Worm (Caenorhabditis elegans) whole organism, young adult: Measurements from ENCODE around the gene F21C10.1.

Experiments
- B0261.1 ChIP-seq: sonication (generic microtip); optimal IDR thresholded peaks from 2 replicates; lab custom pipeline; 2016; ENCODE audit warnings: mild to moderate bottlenecking, missing genetic modification characterization, moderate library complexity, missing compliant biosample characterization
- B0336.3 ChIP-seq: fragments of 200-800 bp; sonication (Bioruptor generic); IDR thresholded peaks from 2 replicates; pipeline ENCODE4 v1.3.6; 2022; ENCODE audit warnings: missing genetic modification characterization, missing compliant biosample characterization
- F33H1.4 ChIP-seq: fragments of 200-800 bp; sonication (Bioruptor generic); IDR thresholded peaks from 2 replicates; pipeline ENCODE4 v1.3.6; 2022; ENCODE audit warnings: missing genetic modification reagents, missing genetic modification characterization, missing compliant biosample characterization
- F49E8.2 ChIP-seq: sonication (generic microtip); optimal IDR thresholded peaks from 3 replicates; lab custom pipeline; 2017; ENCODE audit warnings: missing genetic modification characterization, mild to moderate bottlenecking, missing compliant biosample characterization, antibody characterized with exemption, moderate library complexity; ENCODE audit not compliant: insufficient read depth
- K11D2.4 ChIP-seq: fragments of 200-800 bp; sonication (Bioruptor generic); IDR thresholded peaks from 2 replicates; pipeline ENCODE4 v1.3.6; 2022; ENCODE audit warnings: missing genetic modification reagents, missing genetic modification characterization, missing compliant biosample characterization
- T07F8.4 ChIP-seq: sonication (generic microtip); optimal IDR thresholded peaks from 2 replicates; lab custom pipeline; 2016; ENCODE audit warnings: mild to moderate bottlenecking, missing genetic modification characterization, moderate library complexity, missing compliant biosample characterization
- Y53G8AR.9 ChIP-seq: fragments of 200-800 bp; sonication (Bioruptor generic); conservative IDR thresholded peaks from 2 replicates; pipeline ENCODE4 v1.3.6; 2022; ENCODE audit warnings: missing genetic modification reagents, missing genetic modification characterization, missing compliant biosample characterization
- atf-7 ChIP-seq: sonication (generic microtip); optimal IDR thresholded peaks from 2 replicates; lab custom pipeline; 2017; ENCODE audit warnings: mild to moderate bottlenecking, missing genetic modification characterization, missing compliant biosample characterization
- bed-2 ChIP-seq: fragments of 200-800 bp; sonication (Bioruptor generic); IDR thresholded peaks from 2 replicates; pipeline ENCODE4 v1.3.6; 2022; ENCODE audit warnings: missing genetic modification reagents, missing genetic modification characterization, missing compliant biosample characterization
- ccch-3 ChIP-seq: fragments of 200-800 bp; sonication (Bioruptor generic); optimal IDR thresholded peaks from 2 replicates; lab custom pipeline; 2018; ENCODE audit warnings: mild to moderate bottlenecking, missing genetic modification characterization, missing compliant biosample characterization
- cebp-1 ChIP-seq, 2 experiments: fragments of 200-800 bp in 1 of 2; sonication (Bioruptor generic) in 1 of 2; sonication (generic microtip) in 1 of 2; IDR thresholded peaks in 1 of 2; optimal IDR thresholded peaks in 1 of 2; 2 replicates each; pipeline versions ENCODE4 v1.3.6 to Lab custom; 2017 to 2022; ENCODE audit warnings: missing compliant biosample characterization in 2 of 2, missing genetic modification characterization in 2 of 2, mild to moderate bottlenecking in 1 of 2, missing genetic modification reagents in 1 of 2, moderate library complexity in 1 of 2
- ceh-40 ChIP-seq: fragments of 200-800 bp; sonication (Bioruptor generic); IDR thresholded peaks from 2 replicates; pipeline ENCODE4 v1.3.6; 2022; ENCODE audit warnings: missing genetic modification characterization, missing compliant biosample characterization
- ceh-58 ChIP-seq: fragments of 200-800 bp; sonication (Bioruptor generic); IDR thresholded peaks from 2 replicates; pipeline ENCODE4 v1.3.6; 2022; ENCODE audit warnings: missing genetic modification characterization, missing compliant biosample characterization
- ceh-79 ChIP-seq: sonication (generic microtip); optimal IDR thresholded peaks from 2 replicates; lab custom pipeline; 2017; ENCODE audit warnings: mild to moderate bottlenecking, missing genetic modification characterization, missing compliant biosample characterization
- dpl-1 ChIP-seq: fragments of 150-350 bp; optimal IDR thresholded peaks from 2 replicates; lab custom pipeline; 2014; ENCODE audit warnings: missing biosample characterization, missing genetic modification reagents, missing genetic modification characterization
- egl-18 ChIP-seq: fragments of 200-800 bp; sonication (Bioruptor generic); IDR thresholded peaks from 2 replicates; pipeline ENCODE4 v1.3.6; 2022; ENCODE audit warnings: missing genetic modification reagents, missing genetic modification characterization, missing compliant biosample characterization
- ets-4 ChIP-seq: fragments of 200-800 bp; sonication (Bioruptor generic); optimal IDR thresholded peaks from 2 replicates; lab custom pipeline; 2018; ENCODE audit warnings: mild to moderate bottlenecking, missing genetic modification characterization, missing compliant biosample characterization
- him-1 ChIP-seq: sonication (generic microtip); optimal IDR thresholded peaks from 2 replicates; lab custom pipeline; 2016; ENCODE audit warnings: missing genotype, missing genetic modification reagents, missing genetic modification characterization, missing compliant biosample characterization
- hlh-12 ChIP-seq: sonication (generic microtip); optimal IDR thresholded peaks from 2 replicates; lab custom pipeline; 2016; ENCODE audit warnings: missing genetic modification characterization, missing compliant biosample characterization
- hmg-20 ChIP-seq: fragments of 200-800 bp; sonication (Bioruptor generic); IDR thresholded peaks from 2 replicates; pipeline ENCODE4 v1.3.6; 2022; ENCODE audit warnings: missing genetic modification reagents, missing genetic modification characterization, missing compliant biosample characterization
- let-526 ChIP-seq: fragments of 200-800 bp; sonication (Bioruptor generic); IDR thresholded peaks from 2 replicates; pipeline ENCODE4 v1.3.6; 2022; ENCODE audit warnings: missing genetic modification reagents, missing genetic modification characterization, missing compliant biosample characterization
- let-607 ChIP-seq, 2 experiments: fragments of 200-800 bp in 1 of 2; sonication (Bioruptor generic) in 1 of 2; sonication (generic microtip) in 1 of 2; optimal IDR thresholded peaks; 2 replicates each; lab custom pipeline; 2016 to 2018; ENCODE audit warnings: mild to moderate bottlenecking in 2 of 2, missing compliant biosample characterization in 2 of 2, missing genetic modification characterization in 2 of 2, moderate library complexity in 2 of 2, missing genotype in 1 of 2
- lin-35 ChIP-seq, 3 experiments: fragments of 150-350 bp in 2 of 3; sonication (generic microtip) in 1 of 3; optimal IDR thresholded peaks; 2 replicates each; lab custom pipeline; 2014 to 2018; ENCODE audit warnings: missing biosample characterization in 3 of 3, missing genetic modification characterization in 3 of 3, missing genetic modification reagents in 3 of 3
- lin-40 ChIP-seq: sonication (generic microtip); optimal IDR thresholded peaks from 2 replicates; lab custom pipeline; 2016; ENCODE audit warnings: missing genetic modification characterization, mild to moderate bottlenecking, missing compliant biosample characterization, missing genotype, missing genetic modification reagents
- lir-1 ChIP-seq: fragments of 200-800 bp; sonication (Bioruptor generic); conservative IDR thresholded peaks from 2 replicates; pipeline ENCODE4 v1.3.6; 2022; ENCODE audit warnings: missing genetic modification reagents, missing genetic modification characterization, missing compliant biosample characterization
- madf-10 ChIP-seq: sonication (generic microtip); optimal IDR thresholded peaks from 2 replicates; lab custom pipeline; 2016; ENCODE audit warnings: mild to moderate bottlenecking, missing genetic modification characterization, missing compliant biosample characterization
- madf-8 ChIP-seq: fragments of 200-800 bp; sonication (Bioruptor generic); conservative IDR thresholded peaks from 2 replicates; pipeline ENCODE4 v1.3.6; 2022; ENCODE audit warnings: missing genetic modification reagents, missing genetic modification characterization, missing compliant biosample characterization
- mcd-1 ChIP-seq: fragments of 200-800 bp; sonication (Bioruptor generic); IDR thresholded peaks from 2 replicates; pipeline ENCODE4 v1.3.6; 2022; ENCODE audit warnings: missing genetic modification reagents, missing genetic modification characterization, missing compliant biosample characterization
- nfya-1 ChIP-seq: sonication (generic microtip); optimal IDR thresholded peaks from 2 replicates; lab custom pipeline; 2017; ENCODE audit warnings: antibody characterized with exemption, missing compliant biosample characterization, missing genetic modification characterization, borderline replicate concordance; ENCODE audit not compliant: insufficient read depth
- nhr-80 ChIP-seq: sonication (generic microtip); optimal IDR thresholded peaks from 2 replicates; lab custom pipeline; 2016; ENCODE audit warnings: missing genetic modification characterization, missing compliant biosample characterization
- nhr-90 ChIP-seq: sonication (generic microtip); optimal IDR thresholded peaks from 2 replicates; lab custom pipeline; 2016; ENCODE audit warnings: missing genotype, mild to moderate bottlenecking, missing genetic modification characterization, missing compliant biosample characterization
- pbrm-1 ChIP-seq: fragments of 200-800 bp; sonication (Bioruptor generic); IDR thresholded peaks from 2 replicates; pipeline ENCODE4 v1.3.6; 2022; ENCODE audit warnings: missing genetic modification reagents, missing genetic modification characterization, missing compliant biosample characterization
- rec-8 ChIP-seq, 2 experiments: sonication (generic microtip); optimal IDR thresholded peaks; 2 replicates each; lab custom pipeline; 2016; ENCODE audit warnings: mild to moderate bottlenecking in 2 of 2, missing genetic modification characterization in 2 of 2, missing genetic modification reagents in 2 of 2, missing genotype in 2 of 2, missing biosample characterization in 1 of 2, missing compliant biosample characterization in 1 of 2, moderate library complexity in 1 of 2
- sdz-38 ChIP-seq: sonication (generic microtip); optimal IDR thresholded peaks from 2 replicates; lab custom pipeline; 2016; ENCODE audit warnings: missing genotype, missing genetic modification characterization, missing compliant biosample characterization
- snpc-3.4 ChIP-seq: sonication (generic microtip); optimal IDR thresholded peaks from 2 replicates; lab custom pipeline; 2017; ENCODE audit warnings: missing genetic modification characterization, mild to moderate bottlenecking, missing compliant biosample characterization, antibody characterized with exemption, moderate library complexity, missing genotype, missing genetic modification reagents
- somi-1 ChIP-seq: fragments of 200-800 bp; sonication (Bioruptor generic); optimal IDR thresholded peaks from 2 replicates; lab custom pipeline; 2018; ENCODE audit warnings: mild to moderate bottlenecking, missing genetic modification characterization, missing compliant biosample characterization
- sptf-2 ChIP-seq: fragments of 200-800 bp; sonication (Bioruptor generic); optimal IDR thresholded peaks from 2 replicates; lab custom pipeline; 2018; ENCODE audit warnings: mild to moderate bottlenecking, missing genetic modification characterization, missing compliant biosample characterization
- ztf-25 ChIP-seq: fragments of 200-800 bp; sonication (Bioruptor generic); IDR thresholded peaks from 2 replicates; pipeline ENCODE4 v1.3.6; 2022; ENCODE audit warnings: missing genetic modification reagents, missing genetic modification characterization, missing compliant biosample characterization

Gene F21C10.1

DNA sequence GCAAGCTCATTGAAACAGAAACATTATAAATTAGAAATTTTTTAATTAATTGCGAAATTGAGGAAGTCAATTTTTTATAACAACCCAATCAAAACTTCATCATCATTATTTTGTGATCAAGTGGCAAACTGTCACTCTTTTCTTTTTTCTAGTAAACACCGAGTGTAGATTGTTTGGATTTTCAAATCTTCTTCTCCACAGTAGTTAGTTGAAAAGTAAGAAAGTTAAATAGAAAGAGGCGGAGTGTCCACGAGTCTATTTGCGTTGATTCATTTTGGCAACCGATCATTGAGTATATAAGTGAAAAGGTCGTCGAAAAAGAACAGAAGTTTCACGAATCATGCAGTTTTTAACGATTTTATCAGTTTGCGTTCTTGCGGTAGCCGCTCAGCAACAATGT, 22.9 kb upstream of the F21C10.1 start, which contains the start of gene pqn-31:
Gene pqn-31, plus strand, starts transcription at position 301 of the 400 bp plus-strand sequence.
- TF ChIP-seq ztf-25 (GFP tag; lab: Robert Waterston, UW), result no peak
- TF ChIP-seq pbrm-1 (GFP tag; lab: Robert Waterston, UW), result no peak
- no peak for TF ChIP-seq ceh-79 (tag; lab: Kevin White, UChicago)
- TF ChIP-seq snpc-3.4 (tag; lab: Kevin White, UChicago), result no peak
- no peak for TF ChIP-seq nhr-90
- TF ChIP-seq lin-40 (tag; lab: Kevin White, UChicago), result no peak
- no peak for TF ChIP-seq madf-8 (GFP tag; lab: Robert Waterston, UW)
- no peak for TF ChIP-seq K11D2.4 (GFP tag; lab: Robert Waterston, UW)
- TF ChIP-seq lir-1, result no peak
- no peak for TF ChIP-seq nhr-80 (tag; lab: Kevin White, UChicago)
- TF ChIP-seq mcd-1 (GFP tag; lab: Robert Waterston, UW), result no peak
- TF ChIP-seq B0336.3, result no peak
- TF ChIP-seq ceh-40 (GFP tag; lab: Robert Waterston, UW), result no peak
- no peak for TF ChIP-seq him-1
- no peak for TF ChIP-seq hlh-12 (tag; lab: Kevin White, UChicago)

DNA sequence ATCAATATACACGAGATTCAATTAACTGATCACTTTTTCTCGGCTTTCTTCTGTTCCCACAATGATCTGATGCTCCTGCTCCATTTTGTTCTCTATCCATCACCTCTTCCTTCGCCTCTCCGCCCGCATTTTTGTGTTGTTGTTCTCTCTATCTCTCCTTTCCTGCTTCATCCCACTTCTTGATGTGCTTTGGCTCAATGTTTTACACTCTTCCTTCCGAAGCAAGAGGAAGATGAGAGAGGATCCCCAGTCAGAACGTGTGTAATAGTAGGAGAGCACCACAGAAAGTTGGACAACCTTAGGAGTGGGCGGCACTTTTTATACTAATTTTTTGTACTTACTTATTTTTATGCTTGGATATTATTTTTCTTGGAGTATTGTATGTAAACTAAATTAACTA, 20.2 kb upstream of the F21C10.1 start:
- TF ChIP-seq dpl-1 (GFP tag; lab: Kevin White, UChicago) (no peak), Y53G8AR.9 (GFP tag; lab: Robert Waterston, UW) (no peak), ztf-25 (GFP tag; lab: Robert Waterston, UW) (no peak), ets-4 (GFP tag; lab: Kevin White, UChicago) (no peak), hmg-20 (GFP tag; lab: Robert Waterston, UW) (no peak), T07F8.4 (tag; lab: Kevin White, UChicago) (no peak), ccch-3 (GFP tag; lab: Kevin White, UChicago) (no peak), cebp-1 (GFP tag; IDR thresholded peaks at IDR 0.05; lab: Robert Waterston, UW) (no peak), cebp-1 (tag; optimal IDR thresholded peaks at IDR 0.05; lab: Kevin White, UChicago) (no peak), let-607 (tag; optimal IDR thresholded peaks at IDR 0.05; lab: Kevin White, UChicago) (no peak), nfya-1 (tag; lab: Kevin White, UChicago) (no peak), lin-35 (GFP tag; optimal IDR thresholded peaks at IDR 0.05; lab: Kevin White, UChicago) (no peak), F49E8.2 (tag; lab: Kevin White, UChicago) (no peak), F33H1.4 (GFP tag; lab: Robert Waterston, UW) (no peak), atf-7 (tag; lab: Kevin White, UChicago) (no peak), let-526 (GFP tag; lab: Robert Waterston, UW) (no peak), rec-8 (tag; optimal IDR thresholded peaks at IDR 0.05; lab: Kevin White, UChicago) (no peak), lin-40 (tag; lab: Kevin White, UChicago) (no peak), madf-10 (no peak), sptf-2 (GFP tag; lab: Kevin White, UChicago) (no peak), somi-1 (GFP tag; lab: Kevin White, UChicago) (no peak)

DNA sequence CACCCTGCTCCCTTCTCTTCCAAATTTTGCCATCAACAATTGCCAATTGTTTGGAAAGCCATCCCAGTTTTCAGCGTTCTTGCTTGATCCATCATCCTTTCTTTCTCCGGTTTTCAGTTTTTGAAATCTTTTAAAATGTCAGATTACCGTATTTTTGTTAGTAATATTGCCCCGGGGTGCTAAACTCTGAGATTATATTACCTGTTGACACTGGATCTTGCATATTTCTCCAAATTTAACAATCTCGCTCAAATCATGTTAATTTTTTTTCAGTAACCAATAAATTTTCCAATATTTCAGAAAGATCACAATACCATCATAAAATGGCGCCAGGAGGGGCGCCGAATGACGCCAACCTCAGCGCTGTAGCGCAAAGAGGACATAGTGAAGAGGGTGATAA, 19.7 kb upstream of the F21C10.1 start, which contains the start of gene F21C10.7:
Gene F21C10.7, plus strand, starts transcription at position 301 of the 400 bp plus-strand sequence.
- no peak for TF ChIP-seq bed-2 (GFP tag; lab: Robert Waterston, UW)
- no peak for TF ChIP-seq egl-18 (GFP tag; lab: Robert Waterston, UW)
- TF ChIP-seq sdz-38 (tag; lab: Kevin White, UChicago), result no peak
- no peak for TF ChIP-seq B0261.1 (tag; lab: Kevin White, UChicago)
- TF ChIP-seq let-607 (tag; optimal IDR thresholded peaks at IDR 0.05; lab: Kevin White, UChicago), result no peak
- no peak for TF ChIP-seq ceh-58
- TF ChIP-seq, all 124 proteins: peak for 0
